Worm (Caenorhabditis elegans): ENCODE data around the gene cest-10.

DNA sequence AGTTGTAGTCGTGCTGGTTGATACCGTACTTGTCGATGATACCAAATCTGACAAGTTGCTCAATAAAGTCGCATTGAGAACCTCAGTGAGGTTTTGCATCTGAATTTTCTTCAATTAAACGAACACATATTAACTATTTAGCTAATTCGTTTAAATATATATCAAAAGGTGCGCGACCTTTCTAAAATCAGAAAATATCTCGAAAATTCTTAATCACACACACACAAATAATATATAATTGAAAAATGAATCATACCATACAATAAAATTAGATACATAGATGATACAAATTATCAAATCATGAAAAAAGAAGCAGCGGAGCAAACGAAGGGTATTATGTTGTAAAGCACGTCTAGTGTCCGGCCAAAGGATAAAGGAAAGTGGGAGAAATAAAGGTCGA, 47.9 kb downstream of the cest-10 start, which contains the start of gene D2024.5:
- TF ChIP-seq ceh-82 (tag; optimal IDR thresholded peaks at IDR 0.05) (no peak), ama-1 (optimal IDR thresholded peaks at IDR 0.05) (no peak), zag-1 (tag; optimal IDR thresholded peaks at IDR 0.05) (no peak), tbx-2 (tag; optimal IDR thresholded peaks at IDR 0.05) (no peak), ZK546.5 (tag; optimal IDR thresholded peaks at IDR 0.05) (no peak), elt-3 (tag; optimal IDR thresholded peaks at IDR 0.05) (no peak), pha-4 (tag; optimal IDR thresholded peaks at IDR 0.05) (no peak), ceh-16 (tag; optimal IDR thresholded peaks at IDR 0.05) (no peak), unc-39 (tag; optimal IDR thresholded peaks at IDR 0.05) (no peak), skn-1 (tag; optimal IDR thresholded peaks at IDR 0.05) (no peak), pqm-1 (tag; optimal IDR thresholded peaks at IDR 0.05) (no peak)

Measured in whole organism, L3 larva.